Worm (Caenorhabditis elegans): ENCODE results near the gene srsx-24.

DNA sequence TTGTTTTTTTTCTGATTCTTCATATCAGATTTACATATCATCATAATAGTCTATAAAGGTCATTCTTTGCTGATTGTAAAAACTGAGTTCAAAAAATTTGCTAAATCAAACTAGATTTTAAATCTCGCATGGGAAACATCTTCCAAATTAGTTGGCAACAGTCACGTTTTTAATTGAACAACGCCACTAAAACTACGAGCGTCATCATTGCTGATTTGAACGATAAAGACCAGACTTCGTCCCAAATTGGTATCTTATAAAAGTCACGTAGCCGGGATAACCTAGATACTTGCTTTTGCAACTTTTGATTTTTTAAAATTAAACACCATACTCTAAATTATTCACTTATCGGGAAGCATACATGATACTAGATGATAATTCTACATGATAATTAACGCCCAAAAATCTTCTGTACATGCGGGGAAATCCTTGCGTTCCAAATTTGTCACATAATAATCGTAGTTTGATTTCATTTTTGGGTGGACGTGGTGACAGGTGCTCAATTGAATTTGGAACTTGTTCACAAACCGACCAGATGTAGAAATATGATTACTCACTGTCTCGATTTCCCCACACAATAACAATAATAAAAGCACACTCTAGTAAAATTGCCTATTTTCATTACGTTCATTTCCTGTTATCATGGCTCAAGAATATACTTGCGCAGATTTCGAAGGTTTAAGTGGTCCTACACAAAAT lies 37.9 kb upstream of the srsx-24 start, which contains the start of gene srw-67:
- TF ChIP-seq nhr-71 (tag; optimal IDR thresholded peaks at IDR 0.05) = no peak
- TF ChIP-seq lin-13 (GFP tag; optimal IDR thresholded peaks at IDR 0.05) = no peak
